Worm (Caenorhabditis elegans) whole organism, midembryonic: ENCODE results near the gene Y54G2A.7.

Experiments
- med-1 ChIP-seq: sonication (generic microtip); optimal IDR thresholded peaks from 2 replicates; lab custom pipeline; 2017; ENCODE audit warnings: missing genetic modification characterization, mild to moderate bottlenecking, missing compliant biosample characterization, antibody characterized with exemption, missing genetic modification reagents; ENCODE audit not compliant: insufficient read depth
- ztf-23 ChIP-seq: fragments of 200-800 bp; sonication (Bioruptor generic); IDR thresholded peaks from 2 replicates; pipeline ENCODE4 v1.3.6; 2022; ENCODE audit warnings: missing genetic modification reagents, missing genetic modification characterization, missing compliant biosample characterization

DNA sequence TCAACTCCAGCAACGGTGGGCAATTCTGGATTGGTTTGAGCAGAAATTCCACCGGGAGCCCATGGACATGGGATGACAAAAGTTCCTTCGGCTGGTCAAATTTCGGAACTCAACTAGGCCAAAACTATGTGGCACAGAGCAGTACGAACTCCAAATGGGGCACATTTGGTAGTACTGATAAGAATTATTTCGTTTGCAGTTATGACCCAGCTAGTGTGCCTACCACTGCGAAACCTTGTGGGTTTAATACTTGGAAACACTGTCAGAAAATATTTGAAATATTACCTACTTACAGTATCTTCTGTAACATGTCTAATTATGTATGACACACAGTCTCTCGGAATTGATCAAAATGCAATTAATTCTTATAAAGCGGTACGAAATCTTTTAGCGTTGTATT is 12.1 kb upstream of the Y54G2A.7 start:
- TF ChIP-seq med-1 (GFP tag; lab: Kevin White, UChicago) (no peak), ztf-23 (GFP tag; lab: Robert Waterston, UW) (no peak)
